Fruit fly (Drosophila melanogaster) whole organism, embryonic: ENCODE measurements around the gene CG3149.

Source experiments
- Ada2b ChIP-seq: fragments of 200-800 bp; sonication (Bioruptor generic); IDR thresholded peaks from 2 replicates; pipeline ENCODE4 v1.3.6; 2022; ENCODE audit warnings: missing biosample characterization, missing genetic modification characterization
- B-H1 ChIP-seq: fragments of 200-800 bp; sonication (Bioruptor generic); IDR thresholded peaks from 3 replicates; pipeline ENCODE4 v1.3.6; 2022; ENCODE audit warnings: missing biosample characterization, missing genetic modification characterization
- Bdp1 ChIP-seq: fragments of 200-800 bp; sonication (Bioruptor generic); optimal IDR thresholded peaks from 3 replicates; lab custom pipeline; 2016; ENCODE audit warnings: missing biosample characterization, missing genetic modification characterization
- BtbVII ChIP-seq: fragments of 200-800 bp; sonication (Bioruptor generic); optimal IDR thresholded peaks from 3 replicates; lab custom pipeline; 2017; ENCODE audit warnings: missing biosample characterization, mild to moderate bottlenecking, missing genetic modification characterization
- CG11696 ChIP-seq: fragments of 200-800 bp; sonication (Bioruptor generic); IDR thresholded peaks from 2 replicates; pipeline ENCODE4 v1.3.6; 2022; ENCODE audit warnings: missing biosample characterization, missing genetic modification characterization
- CG1233 ChIP-seq: fragments of 200-800 bp; sonication (Bioruptor generic); optimal IDR thresholded peaks from 4 replicates; lab custom pipeline; 2018; ENCODE audit warnings: missing biosample characterization, mild to moderate bottlenecking, missing genetic modification characterization
- CG14667 ChIP-seq: fragments of 200-800 bp; sonication (Bioruptor generic); IDR thresholded peaks from 2 replicates; pipeline ENCODE4 v1.3.6; 2022; ENCODE audit warnings: missing biosample characterization, missing genetic modification characterization
- CG17568 ChIP-seq: fragments of 200-800 bp; sonication (Bioruptor generic); optimal IDR thresholded peaks from 2 replicates; lab custom pipeline; 2018; ENCODE audit warnings: missing biosample characterization, mild to moderate bottlenecking, missing genetic modification characterization, moderate library complexity
- CG30020 ChIP-seq: fragments of 200-800 bp; optimal IDR thresholded peaks from 2 replicates; lab custom pipeline; 2019; ENCODE audit warnings: missing biosample characterization, mild to moderate bottlenecking, missing genetic modification characterization, moderate library complexity
- CG3163 ChIP-seq: fragments of 200-800 bp; sonication (Bioruptor generic); optimal IDR thresholded peaks from 3 replicates; lab custom pipeline; 2016; ENCODE audit warnings: missing biosample characterization, missing genetic modification characterization
- CG32532 ChIP-seq: fragments of 200-800 bp; sonication (Bioruptor generic); IDR thresholded peaks from 2 replicates; pipeline ENCODE4 v1.3.6; 2022; ENCODE audit warnings: missing biosample characterization, missing genetic modification characterization
- CG4424 ChIP-seq: fragments of 200-800 bp; sonication (Bioruptor generic); optimal IDR thresholded peaks from 3 replicates; lab custom pipeline; 2016; ENCODE audit warnings: missing biosample characterization, missing genetic modification characterization
- CG4854 ChIP-seq: fragments of 200-800 bp; sonication (Bioruptor generic); optimal IDR thresholded peaks from 2 replicates; lab custom pipeline; 2016; ENCODE audit warnings: missing biosample characterization, missing genetic modification characterization, inconsistent platforms
- CG6272 ChIP-seq: fragments of 200-800 bp; sonication (Bioruptor generic); IDR thresholded peaks from 2 replicates; pipeline ENCODE4 v1.3.6; 2022; ENCODE audit warnings: missing biosample characterization, missing genetic modification characterization
- CG7372 ChIP-seq: fragments of 200-800 bp; sonication (Bioruptor generic); IDR thresholded peaks from 2 replicates; pipeline ENCODE4 v1.3.6; 2022; ENCODE audit warnings: missing biosample characterization, missing genetic modification characterization
- CG7839 ChIP-seq: fragments of 200-800 bp; sonication (Bioruptor generic); optimal IDR thresholded peaks from 3 replicates; lab custom pipeline; 2018; ENCODE audit warnings: missing biosample characterization, mild to moderate bottlenecking, missing genetic modification characterization, moderate library complexity
- CG8281 ChIP-seq: fragments of 200-800 bp; sonication (Bioruptor generic); optimal IDR thresholded peaks from 2 replicates; lab custom pipeline; 2018; ENCODE audit warnings: missing biosample characterization, mild to moderate bottlenecking, missing genetic modification characterization, moderate library complexity
- CG8765 ChIP-seq: fragments of 200-800 bp; sonication (Bioruptor generic); IDR thresholded peaks from 2 replicates; pipeline ENCODE4 v1.3.6; 2022; ENCODE audit warnings: missing biosample characterization, missing genetic modification characterization
- CHES-1-like ChIP-seq: fragments of 200-800 bp; sonication (Bioruptor generic); optimal IDR thresholded peaks from 2 replicates; lab custom pipeline; 2016; ENCODE audit warnings: missing biosample characterization, missing genetic modification characterization
- D19A ChIP-seq: fragments of 200-800 bp; optimal IDR thresholded peaks from 3 replicates; lab custom pipeline; 2019; ENCODE audit warnings: missing biosample characterization, mild to moderate bottlenecking, missing genetic modification characterization, moderate library complexity
- Dip2 ChIP-seq: fragments of 200-800 bp; sonication (Bioruptor generic); IDR thresholded peaks from 2 replicates; pipeline ENCODE4 v1.3.6; 2022; ENCODE audit warnings: missing biosample characterization, missing genetic modification characterization
- Dp ChIP-seq: fragments of 200-800 bp; sonication (Bioruptor generic); optimal IDR thresholded peaks from 2 replicates; lab custom pipeline; 2018; ENCODE audit warnings: missing biosample characterization, mild to moderate bottlenecking, missing genetic modification characterization, moderate library complexity
- Mad ChIP-seq: fragments of 200-800 bp; sonication (Bioruptor generic); optimal IDR thresholded peaks from 2 replicates; lab custom pipeline; 2016; ENCODE audit warnings: missing biosample characterization, missing genetic modification characterization
- Meics ChIP-seq: fragments of 200-800 bp; sonication (Bioruptor generic); optimal IDR thresholded peaks from 2 replicates; lab custom pipeline; 2017; ENCODE audit warnings: missing biosample characterization, mild to moderate bottlenecking, missing genetic modification characterization
- Myb ChIP-seq: fragments of 200-800 bp; sonication (Bioruptor generic); optimal IDR thresholded peaks from 2 replicates; lab custom pipeline; 2016; ENCODE audit warnings: missing biosample characterization, missing genetic modification characterization
- Pdp1 ChIP-seq, 2 experiments: fragments of 200-800 bp; sonication (Bioruptor generic); optimal IDR thresholded peaks; 3 replicates each; lab custom pipeline; 2016; ENCODE audit warnings: missing biosample characterization in 2 of 2, missing genetic modification characterization in 2 of 2, mild to moderate bottlenecking in 1 of 2, moderate library complexity in 1 of 2
- Tbp ChIP-seq: fragments of >200 bp; optimal IDR thresholded peaks from 2 replicates; lab custom pipeline; 2018; ENCODE audit warnings: missing biosample characterization, missing genetic modification characterization
- ab ChIP-seq: fragments of 200-800 bp; sonication (Bioruptor generic); optimal IDR thresholded peaks from 2 replicates; lab custom pipeline; 2016; ENCODE audit warnings: missing biosample characterization, missing genetic modification characterization
- ap ChIP-seq: fragments of 200-800 bp; sonication (Bioruptor generic); IDR thresholded peaks from 2 replicates; pipeline ENCODE4 v1.3.6; 2022; ENCODE audit warnings: missing biosample characterization, missing genetic modification characterization
- bcd ChIP-seq: fragments of 200-800 bp; sonication (Bioruptor generic); optimal IDR thresholded peaks from 2 replicates; lab custom pipeline; 2017; ENCODE audit warnings: missing biosample characterization, mild to moderate bottlenecking, missing genetic modification characterization
- bigmax ChIP-seq: fragments of 200-800 bp; sonication (Bioruptor generic); optimal IDR thresholded peaks from 2 replicates; lab custom pipeline; 2018; ENCODE audit warnings: missing biosample characterization, mild to moderate bottlenecking, missing genetic modification characterization
- cato ChIP-seq: fragments of 200-800 bp; sonication (Bioruptor generic); optimal IDR thresholded peaks from 2 replicates; lab custom pipeline; 2016; ENCODE audit warnings: missing biosample characterization, missing genetic modification characterization, borderline replicate concordance
- ci ChIP-seq: fragments of 200-800 bp; sonication (Bioruptor generic); IDR thresholded peaks from 3 replicates; pipeline ENCODE4 v1.3.6; 2022; ENCODE audit warnings: missing biosample characterization, missing genetic modification characterization
- crol ChIP-seq: fragments of 200-800 bp; sonication (Bioruptor generic); IDR thresholded peaks from 2 replicates; pipeline ENCODE4 v1.3.6; 2022; ENCODE audit warnings: missing biosample characterization, missing genetic modification characterization
- disco-r ChIP-seq: fragments of 200-800 bp; sonication (Bioruptor generic); optimal IDR thresholded peaks from 2 replicates; lab custom pipeline; 2016; ENCODE audit warnings: missing biosample characterization, missing genetic modification characterization
- dmrt99B ChIP-seq: fragments of 200-800 bp; sonication (Bioruptor generic); optimal IDR thresholded peaks from 2 replicates; lab custom pipeline; 2018; ENCODE audit warnings: missing biosample characterization, mild to moderate bottlenecking, missing genetic modification characterization, moderate library complexity
- dpn ChIP-seq, 2 experiments: fragments of 200-800 bp; sonication (Bioruptor generic); optimal IDR thresholded peaks; 3 replicates each; lab custom pipeline; 2016; ENCODE audit warnings: missing biosample characterization in 2 of 2, missing genetic modification characterization in 2 of 2
- fd96Cb ChIP-seq: fragments of 200-800 bp; sonication (Bioruptor generic); optimal IDR thresholded peaks from 2 replicates; lab custom pipeline; 2018; ENCODE audit warnings: missing biosample characterization, mild to moderate bottlenecking, missing genetic modification characterization, moderate library complexity
- lab ChIP-seq: fragments of 200-800 bp; sonication (Bioruptor generic); optimal IDR thresholded peaks from 3 replicates; lab custom pipeline; 2017; ENCODE audit warnings: missing biosample characterization, missing genetic modification characterization, mild to moderate bottlenecking, moderate library complexity, missing genetic modification reagents
- lola ChIP-seq, 3 experiments: fragments of >200 bp in 2 of 3; fragments of 200-800 bp in 1 of 3; sonication (Bioruptor generic) in 1 of 3; optimal IDR thresholded peaks; 2 replicates each; lab custom pipeline; 2017 to 2019; ENCODE audit warnings: missing biosample characterization in 3 of 3, missing genetic modification characterization in 3 of 3, mild to moderate bottlenecking in 1 of 3, moderate library complexity in 1 of 3
- mld ChIP-seq: fragments of 200-800 bp; sonication (Bioruptor generic); IDR thresholded peaks from 3 replicates; pipeline ENCODE4 v1.3.6; 2022; ENCODE audit warnings: missing biosample characterization, missing genetic modification characterization; ENCODE audit not compliant: partially characterized antibody
- nmo ChIP-seq: fragments of 200-800 bp; sonication (Bioruptor generic); optimal IDR thresholded peaks from 2 replicates; lab custom pipeline; 2018; ENCODE audit warnings: missing biosample characterization, mild to moderate bottlenecking, missing genetic modification characterization, moderate library complexity
- phol ChIP-seq: fragments of 200-800 bp; sonication (Bioruptor generic); optimal IDR thresholded peaks from 3 replicates; lab custom pipeline; 2018; ENCODE audit warnings: missing biosample characterization, mild to moderate bottlenecking, missing genetic modification characterization, moderate library complexity
- prd ChIP-seq, 3 experiments: fragments of >200 bp in 2 of 3; fragments of 200-800 bp in 1 of 3; sonication (Bioruptor generic) in 1 of 3; optimal IDR thresholded peaks in 2 of 3; IDR thresholded peaks in 1 of 3; 2 replicates in 2 of 3; 3 replicates in 1 of 3; pipeline versions ENCODE4 v1.3.6 to Lab custom; 2017 to 2022; ENCODE audit warnings: missing biosample characterization in 1 of 3, missing genetic modification characterization in 1 of 3
- pros ChIP-seq: fragments of 200-800 bp; sonication (Bioruptor generic); optimal IDR thresholded peaks from 3 replicates; lab custom pipeline; 2019; ENCODE audit warnings: missing biosample characterization, mild to moderate bottlenecking, missing genetic modification characterization, moderate library complexity
- pzg ChIP-seq: fragments of 200-800 bp; sonication (Bioruptor generic); optimal IDR thresholded peaks from 3 replicates; lab custom pipeline; 2018; ENCODE audit warnings: missing biosample characterization, mild to moderate bottlenecking, missing genetic modification characterization, moderate library complexity
- sisA ChIP-seq: fragments of 200-800 bp; sonication (Bioruptor generic); IDR thresholded peaks from 2 replicates; pipeline ENCODE4 v1.3.6; 2022; ENCODE audit warnings: missing biosample characterization, missing genetic modification characterization
- twi ChIP-seq: fragments of 200-800 bp; optimal IDR thresholded peaks from 2 replicates; lab custom pipeline; 2019; ENCODE audit warnings: missing biosample characterization, mild to moderate bottlenecking, missing genetic modification characterization, moderate library complexity
- vvl ChIP-seq: fragments of 200-800 bp; sonication (Bioruptor generic); IDR thresholded peaks from 2 replicates; pipeline ENCODE4 v1.3.6; 2022; ENCODE audit warnings: missing biosample characterization, missing genetic modification characterization
- yki ChIP-seq: fragments of >200 bp; optimal IDR thresholded peaks from 3 replicates; lab custom pipeline; 2018

The CG3149 gene

DNA sequence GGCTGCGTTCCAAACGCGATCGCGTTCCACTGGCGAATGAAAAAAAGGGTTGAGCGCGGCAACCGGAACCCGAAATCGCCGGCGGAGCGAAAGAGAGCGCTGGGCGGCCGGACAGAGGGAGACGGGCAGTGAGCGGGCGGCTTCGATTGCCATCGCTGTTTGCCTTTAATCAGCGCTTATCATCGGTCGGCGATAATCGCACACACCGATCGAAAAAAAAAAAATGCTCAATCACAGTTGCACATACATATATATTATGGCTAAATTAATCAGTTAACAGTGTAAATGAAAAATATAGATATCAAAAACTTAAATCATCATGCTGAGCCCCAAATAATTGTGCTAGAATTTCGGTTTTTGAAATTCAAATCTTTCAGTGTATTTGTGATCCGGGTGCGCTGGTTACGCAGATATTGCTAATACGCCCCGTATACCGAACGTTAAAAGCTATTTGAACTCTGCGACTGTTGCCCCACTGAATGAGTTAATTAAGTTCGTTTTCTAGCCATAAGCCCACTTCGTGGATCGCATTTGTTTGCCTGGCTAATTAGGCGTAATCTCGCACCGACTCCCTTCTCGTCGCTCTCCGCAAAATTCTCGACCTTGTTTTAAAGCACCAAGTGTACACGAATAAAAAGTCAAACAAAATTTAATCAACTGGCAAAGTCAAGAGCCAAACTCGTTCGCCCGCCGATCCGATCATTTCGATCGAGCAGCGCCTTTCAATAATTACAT, 22.9 kb upstream of the CG3149 start, which contains the start of gene CG33080 (continued):
- TF ChIP-seq CG7372 (GFP tag; lab: Robert Waterston, UW): no peak
- peak; percentile 28 for TF ChIP-seq Meics
- TF ChIP-seq CG4854 (GFP tag; lab: Kevin White, UChicago): no peak
- peak; percentile 51 for TF ChIP-seq CG32532 (GFP tag; lab: Robert Waterston, UW)
- TF ChIP-seq CG14667 (GFP tag; lab: Robert Waterston, UW): no peak
- TF ChIP-seq fd96Cb (tag; lab: Kevin White, UChicago): no peak
- TF ChIP-seq CG7839 (tag; lab: Kevin White, UChicago): no peak
- no peak for TF ChIP-seq D19A (tag; lab: Kevin White, UChicago)
- no peak for TF ChIP-seq bcd
- TF ChIP-seq lab (GFP tag; lab: Kevin White, UChicago): peak; percentile 51
- TF ChIP-seq BtbVII: no peak
- no peak for TF ChIP-seq Tbp (GFP tag; lab: Kevin White, UChicago)
- no peak for TF ChIP-seq CG3163 (GFP tag; lab: Kevin White, UChicago)
- no peak for TF ChIP-seq Dip2 (GFP tag; lab: Robert Waterston, UW)
- 0 out of 2 replicates have a peak, but pooled peaks have one; percentile 15 for TF ChIP-seq sisA (GFP tag; lab: Robert Waterston, UW)
- no peak for TF ChIP-seq CG6272
- TF ChIP-seq Dp (GFP tag; lab: Kevin White, UChicago): no peak
- TF ChIP-seq phol (tag; lab: Kevin White, UChicago): no peak
- no peak for TF ChIP-seq bigmax
- no peak for TF ChIP-seq prd (optimal IDR thresholded peaks at IDR 0.05; lab: Kevin White, UChicago)
- peak; percentile 28; the same call in 1 of the 3 replicates for TF ChIP-seq prd (GFP tag; IDR thresholded peaks at IDR 0.05; lab: Robert Waterston, UW)
- TF ChIP-seq Ada2b (GFP tag; lab: Robert Waterston, UW): no peak
- no peak for TF ChIP-seq ab (GFP tag; lab: Kevin White, UChicago)
- TF ChIP-seq Mad (GFP tag; lab: Kevin White, UChicago): no peak
- TF ChIP-seq CG1233: no peak
- no peak for TF ChIP-seq CG8765
- TF ChIP-seq Pdp1 (GFP tag; optimal IDR thresholded peaks at IDR 0.05; lab: Kevin White, UChicago): no peak
- TF ChIP-seq ci (GFP tag; lab: Robert Waterston, UW): no peak
- TF ChIP-seq mld (GFP tag; lab: Robert Waterston, UW): no peak
- no peak for TF ChIP-seq pzg (GFP tag; lab: Kevin White, UChicago)
- TF ChIP-seq twi (tag; lab: Kevin White, UChicago): no peak
- no peak for TF ChIP-seq CG11696
- no peak for TF ChIP-seq lola (GFP tag; optimal IDR thresholded peaks at IDR 0.05; lab: Kevin White, UChicago)
- no peak for TF ChIP-seq Myb (GFP tag; lab: Kevin White, UChicago)
- TF ChIP-seq yki (lab: Kevin White, UChicago): no peak
- TF ChIP-seq vvl (GFP tag; lab: Robert Waterston, UW): no peak
- no peak for TF ChIP-seq CG8281
- TF ChIP-seq pros (GFP tag; lab: Kevin White, UChicago): no peak
- TF ChIP-seq crol (GFP tag; lab: Robert Waterston, UW): peak; percentile 47; the same call in 1 of the 2 replicates
- no peak for TF ChIP-seq CG17568 (GFP tag; lab: Kevin White, UChicago)
- TF ChIP-seq cato (GFP tag; lab: Kevin White, UChicago): no peak
- TF ChIP-seq disco-r (GFP tag; lab: Kevin White, UChicago): no peak
- no peak for TF ChIP-seq dpn (GFP tag; optimal IDR thresholded peaks at IDR 0.05; lab: Kevin White, UChicago)
- TF ChIP-seq CG30020 (tag; lab: Kevin White, UChicago): no peak
- no peak for TF ChIP-seq CG4424 (GFP tag; lab: Kevin White, UChicago)
- no peak for TF ChIP-seq B-H1 (GFP tag; lab: Robert Waterston, UW)
- TF ChIP-seq nmo (GFP tag; lab: Kevin White, UChicago): no peak
- TF ChIP-seq dmrt99B (tag; lab: Kevin White, UChicago): peak; percentile 34
- no peak for TF ChIP-seq CHES-1-like (GFP tag; lab: Kevin White, UChicago)
- TF ChIP-seq Bdp1 (GFP tag; lab: Kevin White, UChicago): no peak
- no peak for TF ChIP-seq ap
